Fruit fly (Drosophila melanogaster) whole organism, pupa: Measurements from ENCODE around the gene Qsox3.
A peak's percentile ranks its signal among the peaks of the same experiment; 100 is the strongest.

Experiments used
- CG10348 ChIP-seq: fragments of 200-800 bp; sonication (Bioruptor generic); IDR thresholded peaks from 2 replicates; pipeline ENCODE4 v1.3.6; 2022; ENCODE audit warnings: missing biosample characterization, missing genetic modification characterization
- CG12605 ChIP-seq: fragments of 200-800 bp; sonication (Bioruptor generic); IDR thresholded peaks from 2 replicates; pipeline ENCODE4 v1.3.6; 2022; ENCODE audit warnings: missing biosample characterization, missing genetic modification characterization
- CG13204 ChIP-seq: fragments of 200-800 bp; sonication (Bioruptor generic); optimal IDR thresholded peaks from 2 replicates; lab custom pipeline; 2018; ENCODE audit warnings: missing biosample characterization, mild to moderate bottlenecking, missing genetic modification characterization, moderate library complexity
- CG34367 ChIP-seq: fragments of 200-800 bp; sonication (Bioruptor generic); optimal IDR thresholded peaks from 2 replicates; lab custom pipeline; 2018; ENCODE audit warnings: missing biosample characterization, mild to moderate bottlenecking, missing genetic modification characterization
- CG8159 ChIP-seq: fragments of 200-800 bp; sonication (Bioruptor generic); optimal IDR thresholded peaks from 3 replicates; lab custom pipeline; 2018; ENCODE audit warnings: missing biosample characterization, mild to moderate bottlenecking, missing genetic modification characterization, moderate library complexity
- CG8301 ChIP-seq: fragments of 200-800 bp; sonication (Bioruptor generic); optimal IDR thresholded peaks from 2 replicates; lab custom pipeline; 2018; ENCODE audit warnings: missing biosample characterization, mild to moderate bottlenecking, missing genetic modification characterization
- CG9948 ChIP-seq: fragments of 200-800 bp; sonication (Bioruptor generic); optimal IDR thresholded peaks from 2 replicates; lab custom pipeline; 2018; ENCODE audit warnings: missing biosample characterization, mild to moderate bottlenecking, missing genetic modification characterization, moderate library complexity
- D1 ChIP-seq: fragments of 200-800 bp; sonication (Bioruptor generic); optimal IDR thresholded peaks from 2 replicates; lab custom pipeline; 2018; ENCODE audit warnings: missing biosample characterization, mild to moderate bottlenecking, missing genetic modification characterization, moderate library complexity
- EcR ChIP-seq: fragments of 200-800 bp; sonication (Bioruptor generic); optimal IDR thresholded peaks from 3 replicates; lab custom pipeline; 2019; ENCODE audit warnings: missing biosample characterization, missing genetic modification characterization, mild to moderate bottlenecking, moderate library complexity, missing genetic modification reagents
- Ets98B ChIP-seq: fragments of 200-800 bp; sonication (Bioruptor generic); IDR thresholded peaks from 2 replicates; pipeline ENCODE4 v1.3.6; 2022; ENCODE audit warnings: missing biosample characterization, missing genetic modification characterization
- fd96Ca ChIP-seq: fragments of 200-800 bp; sonication (Bioruptor generic); IDR thresholded peaks from 3 replicates; pipeline ENCODE4 v1.3.6; 2022; ENCODE audit warnings: missing biosample characterization, missing genetic modification characterization
- gl ChIP-seq: fragments of 200-800 bp; sonication (Bioruptor generic); optimal IDR thresholded peaks from 2 replicates; lab custom pipeline; 2018; ENCODE audit warnings: missing biosample characterization, mild to moderate bottlenecking, missing genetic modification characterization

- peak; percentile 90 for TF ChIP-seq EcR
- no peak for TF ChIP-seq CG34367
- no peak for TF ChIP-seq CG12605
- TF ChIP-seq CG8301 (tag; lab: Kevin White, UChicago), result no peak
- no peak for TF ChIP-seq CG10348 (GFP tag; lab: Robert Waterston, UW)
- no peak for TF ChIP-seq fd96Ca (GFP tag; lab: Robert Waterston, UW)
- no peak for TF ChIP-seq D1 (tag; lab: Kevin White, UChicago)
- TF ChIP-seq gl (tag; lab: Kevin White, UChicago), result no peak
- TF ChIP-seq CG8159 (tag; lab: Kevin White, UChicago), result no peak
- no peak for TF ChIP-seq CG13204 (GFP tag; lab: Kevin White, UChicago)
- no peak for TF ChIP-seq CG9948 (tag; lab: Kevin White, UChicago)
- no peak for TF ChIP-seq Ets98B (GFP tag; lab: Robert Waterston, UW)
Observed at dm6 chr3R:21904345-21904744, 7.3 kb upstream of the Qsox3 start.
